Fruit fly (Drosophila melanogaster): ENCODE results near the gene CG17378.
A peak's percentile ranks its signal among the peaks of the same experiment; 100 is the strongest.

The CG17378 gene

DNA sequence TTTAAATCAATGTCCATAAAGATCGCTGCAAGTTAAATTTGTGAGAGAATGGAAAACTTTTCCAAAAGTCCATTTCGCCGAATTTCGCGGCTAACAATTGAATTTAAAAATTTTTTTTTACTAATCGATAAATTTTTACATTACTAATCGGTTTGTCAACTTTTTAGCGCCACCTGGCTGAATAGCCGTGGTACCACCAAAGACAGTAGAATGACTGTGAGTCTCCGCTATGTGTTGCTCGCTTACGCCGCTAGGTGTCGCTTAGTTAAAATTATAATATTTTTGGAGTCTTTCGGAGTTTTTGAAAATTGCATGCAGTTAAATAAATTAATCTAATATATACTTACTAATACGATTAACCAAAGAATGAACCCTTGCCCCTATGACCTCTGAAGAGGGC is 23.6 kb downstream of the CG17378 start (continued):
- TF ChIP-seq CG4707 (GFP tag; optimal IDR thresholded peaks at IDR 0.05) = no peak
- no peak for TF ChIP-seq CG7357 (GFP tag; IDR thresholded peaks at IDR 0.05)
- no peak for TF ChIP-seq CG10147 (GFP tag; optimal IDR thresholded peaks at IDR 0.05)
- TF ChIP-seq ato (GFP tag; IDR thresholded peaks at IDR 0.05; ENCODE audit: partially characterized antibody) = peak; percentile 61; the same call in 1 of the 2 replicates
- no peak for TF ChIP-seq CG2889 (GFP tag; IDR thresholded peaks at IDR 0.05)
- no peak for TF ChIP-seq tio (GFP tag; optimal IDR thresholded peaks at IDR 0.05)
- no peak for TF ChIP-seq ind (GFP tag; optimal IDR thresholded peaks at IDR 0.05)
- TF ChIP-seq CG2199 (GFP tag; IDR thresholded peaks at IDR 0.05) = peak; percentile 94
- TF ChIP-seq esg (GFP tag; conservative IDR thresholded peaks at IDR 0.05) = no peak
- 0 out of 2 replicates have a peak, but pooled peaks have one; percentile 15 for TF ChIP-seq CG31441 (GFP tag; IDR thresholded peaks at IDR 0.05)
- TF ChIP-seq CG10274 (GFP tag; optimal IDR thresholded peaks at IDR 0.05) = no peak
- TF ChIP-seq CG11723 (GFP tag; optimal IDR thresholded peaks at IDR 0.05) = no peak
- TF ChIP-seq HLH4C (GFP tag; IDR thresholded peaks at IDR 0.05; ENCODE audit: partially characterized antibody) = no peak
- peak; percentile 59 for TF ChIP-seq CG7839 (tag; optimal IDR thresholded peaks at IDR 0.05)
- no peak for TF ChIP-seq CG15269 (tag; optimal IDR thresholded peaks at IDR 0.05)
- no peak for TF ChIP-seq Kr (GFP tag; optimal IDR thresholded peaks at IDR 0.05)
- peak; percentile 75 for TF ChIP-seq CG13287 (GFP tag; IDR thresholded peaks at IDR 0.05; ENCODE audit: partially characterized antibody)
- no peak for TF ChIP-seq Dfd (GFP tag; optimal IDR thresholded peaks at IDR 0.05)
- peak; percentile 27 for TF ChIP-seq Camta (GFP tag; optimal IDR thresholded peaks at IDR 0.05)
- TF ChIP-seq CG8089 (GFP tag; optimal IDR thresholded peaks at IDR 0.05) = peak; percentile 8
- TF ChIP-seq sc (optimal IDR thresholded peaks at IDR 0.05) = no peak
- no peak for TF ChIP-seq sc (GFP tag; optimal IDR thresholded peaks at IDR 0.05)
- TF ChIP-seq lilli (GFP tag; optimal IDR thresholded peaks at IDR 0.05) = peak; percentile 51
- TF ChIP-seq CG1024 (GFP tag; IDR thresholded peaks at IDR 0.05) = peak; percentile 42; the same call in 1 of the 2 replicates
- TF ChIP-seq CG7556 (GFP tag; optimal IDR thresholded peaks at IDR 0.05) = no peak
- TF ChIP-seq aop (GFP tag; IDR thresholded peaks at IDR 0.05) = no peak
- peak; percentile 63 for TF ChIP-seq CG10267 (tag; optimal IDR thresholded peaks at IDR 0.05)
- TF ChIP-seq pnt (GFP tag; optimal IDR thresholded peaks at IDR 0.05) = peak; percentile 6
- TF ChIP-seq MTF-1 (GFP tag; optimal IDR thresholded peaks at IDR 0.05; ENCODE audit: borderline replicate concordance) = peak; percentile 36
- peak; percentile 12; the same call in 1 of the 2 replicates for TF ChIP-seq nerfin-2 (GFP tag; IDR thresholded peaks at IDR 0.05; ENCODE audit: partially characterized antibody)
- no peak for TF ChIP-seq Six4 (GFP tag; optimal IDR thresholded peaks at IDR 0.05)
- TF ChIP-seq CG13424 (tag; optimal IDR thresholded peaks at IDR 0.05) = peak; percentile 29
- peak; percentile 47 for TF ChIP-seq Sox102F (GFP tag; optimal IDR thresholded peaks at IDR 0.05)
- no peak for TF ChIP-seq cg (GFP tag; optimal IDR thresholded peaks at IDR 0.05)
- no peak for TF ChIP-seq slp2 (GFP tag; optimal IDR thresholded peaks at IDR 0.05)
- no peak for TF ChIP-seq ewg (GFP tag; optimal IDR thresholded peaks at IDR 0.05)
- TF ChIP-seq usp (GFP tag; optimal IDR thresholded peaks at IDR 0.05) = no peak
- peak; percentile 3 for TF ChIP-seq CG31365 (tag; optimal IDR thresholded peaks at IDR 0.05)
- TF ChIP-seq CoRest (tag; optimal IDR thresholded peaks at IDR 0.05) = peak; percentile 65
- TF ChIP-seq br (optimal IDR thresholded peaks at IDR 0.05) = no peak
- TF ChIP-seq HmgD (GFP tag; optimal IDR thresholded peaks at IDR 0.05) = peak; percentile 69
- peak; percentile 30; the same call in 1 of the 2 replicates for TF ChIP-seq CG17612 (GFP tag; IDR thresholded peaks at IDR 0.05)
- TF ChIP-seq CG10543 (GFP tag; optimal IDR thresholded peaks at IDR 0.05) = no peak
- no peak for TF ChIP-seq CG15073 (GFP tag; optimal IDR thresholded peaks at IDR 0.05)
- peak; percentile 69 for TF ChIP-seq onecut (GFP tag; IDR thresholded peaks at IDR 0.05)
- TF ChIP-seq Hand (GFP tag; optimal IDR thresholded peaks at IDR 0.05) = no peak
- no peak for TF ChIP-seq vnd (GFP tag; IDR thresholded peaks at IDR 0.05; ENCODE audit: partially characterized antibody)
- TF ChIP-seq lbe (GFP tag; optimal IDR thresholded peaks at IDR 0.05) = no peak
- TF ChIP-seq slbo (GFP tag; IDR thresholded peaks at IDR 0.05) = peak; percentile 60
- no peak for TF ChIP-seq ac (GFP tag; optimal IDR thresholded peaks at IDR 0.05)
- TF ChIP-seq CG30020 (tag; optimal IDR thresholded peaks at IDR 0.05) = no peak
